Fruit fly (Drosophila melanogaster) whole organism, prepupa: ENCODE data around the gene opm.
A peak's percentile ranks its signal among the peaks of the same experiment; 100 is the strongest.

Source experiments
- CG10631 ChIP-seq: fragments of 200-800 bp; sonication (Bioruptor generic); optimal IDR thresholded peaks from 2 replicates; lab custom pipeline; 2016; ENCODE audit warnings: missing biosample characterization, missing genetic modification characterization
- CG10669 ChIP-seq: fragments of 200-800 bp; sonication (Bioruptor generic); optimal IDR thresholded peaks from 3 replicates; lab custom pipeline; 2018; ENCODE audit warnings: missing biosample characterization, mild to moderate bottlenecking, missing genetic modification characterization, moderate library complexity
- CG11294 ChIP-seq: fragments of 200-800 bp; sonication (Bioruptor generic); IDR thresholded peaks from 2 replicates; pipeline ENCODE4 v1.3.6; 2022; ENCODE audit warnings: missing biosample characterization, missing genetic modification characterization
- CG11762 ChIP-seq: fragments of 200-800 bp; sonication (Bioruptor generic); optimal IDR thresholded peaks from 3 replicates; lab custom pipeline; 2016; ENCODE audit warnings: missing biosample characterization, missing genetic modification characterization; ENCODE audit not compliant: insufficient read depth
- CG1621 ChIP-seq: fragments of 200-800 bp; sonication (Bioruptor generic); optimal IDR thresholded peaks from 3 replicates; lab custom pipeline; 2018; ENCODE audit warnings: missing biosample characterization, mild to moderate bottlenecking, missing genetic modification characterization
- CG3032 ChIP-seq: fragments of 200-800 bp; optimal IDR thresholded peaks from 2 replicates; lab custom pipeline; 2019; ENCODE audit warnings: missing biosample characterization, mild to moderate bottlenecking, missing genetic modification characterization, moderate library complexity
- CG31627 ChIP-seq: fragments of 200-800 bp; sonication (Bioruptor generic); optimal IDR thresholded peaks from 3 replicates; lab custom pipeline; 2016; ENCODE audit warnings: missing biosample characterization, missing genetic modification characterization
- CG32006 ChIP-seq: fragments of 200-800 bp; sonication (Bioruptor generic); optimal IDR thresholded peaks from 3 replicates; lab custom pipeline; 2017; ENCODE audit warnings: missing biosample characterization, mild to moderate bottlenecking, missing genetic modification characterization
- CG34406 ChIP-seq: fragments of 200-800 bp; sonication (Bioruptor generic); optimal IDR thresholded peaks from 3 replicates; lab custom pipeline; 2016; ENCODE audit warnings: missing biosample characterization, missing genetic modification characterization
- CG4318 ChIP-seq: fragments of 200-800 bp; sonication (Bioruptor generic); optimal IDR thresholded peaks from 3 replicates; lab custom pipeline; 2017; ENCODE audit warnings: missing biosample characterization, mild to moderate bottlenecking, missing genetic modification characterization
- CG6276 ChIP-seq: fragments of 200-800 bp; sonication (Bioruptor generic); optimal IDR thresholded peaks from 2 replicates; lab custom pipeline; 2017; ENCODE audit warnings: missing biosample characterization, mild to moderate bottlenecking, missing genetic modification characterization
- CG6792 ChIP-seq: fragments of 200-800 bp; sonication (Bioruptor generic); optimal IDR thresholded peaks from 3 replicates; lab custom pipeline; 2016; ENCODE audit warnings: missing biosample characterization, missing genetic modification characterization
- CG6808 ChIP-seq: fragments of 200-800 bp; sonication (Bioruptor generic); optimal IDR thresholded peaks from 3 replicates; lab custom pipeline; 2017; ENCODE audit warnings: missing biosample characterization, missing genetic modification characterization, mild to moderate bottlenecking, moderate library complexity, missing genetic modification reagents
- CG6854 ChIP-seq: fragments of 200-800 bp; sonication (Bioruptor generic); optimal IDR thresholded peaks from 2 replicates; lab custom pipeline; 2017; ENCODE audit warnings: missing biosample characterization, mild to moderate bottlenecking, missing genetic modification characterization
- CG7368 ChIP-seq: fragments of 200-800 bp; sonication (Bioruptor generic); optimal IDR thresholded peaks from 3 replicates; lab custom pipeline; 2016; ENCODE audit warnings: missing biosample characterization, missing genetic modification characterization
- CG8119 ChIP-seq: fragments of 200-800 bp; sonication (Bioruptor generic); IDR thresholded peaks from 3 replicates; pipeline ENCODE4 v1.3.6; 2022; ENCODE audit warnings: missing biosample characterization, missing genetic modification characterization
- CG8319 ChIP-seq: fragments of 200-800 bp; sonication (Bioruptor generic); optimal IDR thresholded peaks from 3 replicates; lab custom pipeline; 2016; ENCODE audit warnings: missing biosample characterization, missing genetic modification characterization
- CG8632 ChIP-seq: fragments of 200-800 bp; sonication (Bioruptor generic); optimal IDR thresholded peaks from 3 replicates; lab custom pipeline; 2016; ENCODE audit warnings: missing biosample characterization, missing genetic modification characterization
- CG9139 ChIP-seq: fragments of 200-800 bp; sonication (Bioruptor generic); optimal IDR thresholded peaks from 3 replicates; lab custom pipeline; 2017; ENCODE audit warnings: missing biosample characterization, mild to moderate bottlenecking, missing genetic modification characterization
- Eip75B ChIP-seq: fragments of 200-800 bp; sonication (Bioruptor generic); optimal IDR thresholded peaks from 3 replicates; lab custom pipeline; 2016; ENCODE audit warnings: missing biosample characterization, missing genetic modification characterization
- Eip78C ChIP-seq: fragments of 200-800 bp; sonication (Bioruptor generic); peaks from one replicate; lab custom pipeline; 2016; ENCODE audit warnings: missing biosample characterization, missing genetic modification characterization
- Eip93F ChIP-seq: fragments of 200-800 bp; sonication (Bioruptor generic); optimal IDR thresholded peaks from 2 replicates; lab custom pipeline; 2016; ENCODE audit warnings: missing biosample characterization, mild to moderate bottlenecking, missing genetic modification characterization
- Ets21C ChIP-seq: fragments of 200-800 bp; sonication (Bioruptor generic); optimal IDR thresholded peaks from 3 replicates; lab custom pipeline; 2016; ENCODE audit warnings: missing biosample characterization, missing genetic modification characterization
- Ets96B ChIP-seq: fragments of 200-800 bp; optimal IDR thresholded peaks from 2 replicates; lab custom pipeline; 2019; ENCODE audit warnings: missing biosample characterization, mild to moderate bottlenecking, missing genetic modification characterization, moderate library complexity
- Gug ChIP-seq: fragments of 200-800 bp; sonication (Bioruptor generic); IDR thresholded peaks from 2 replicates; pipeline ENCODE4 v1.3.6; 2022; ENCODE audit warnings: missing biosample characterization, missing genetic modification characterization
- Hr38 ChIP-seq: sonication (Bioruptor generic); optimal IDR thresholded peaks from 2 replicates; lab custom pipeline; 2016; ENCODE audit warnings: missing biosample characterization, missing genetic modification characterization
- Hr39 ChIP-seq: fragments of 200-800 bp; sonication (Bioruptor generic); optimal IDR thresholded peaks from 2 replicates; lab custom pipeline; 2016; ENCODE audit warnings: missing biosample characterization, missing genetic modification characterization
- Met ChIP-seq: fragments of 200-800 bp; sonication (Bioruptor generic); optimal IDR thresholded peaks from 3 replicates; lab custom pipeline; 2016; ENCODE audit warnings: missing biosample characterization, missing genetic modification characterization
- OdsH ChIP-seq: fragments of 200-800 bp; sonication (Bioruptor generic); optimal IDR thresholded peaks from 3 replicates; lab custom pipeline; 2016; ENCODE audit warnings: missing biosample characterization, missing genetic modification characterization
- Sox14 ChIP-seq: fragments of 200-800 bp; sonication (Bioruptor generic); optimal IDR thresholded peaks from 3 replicates; lab custom pipeline; 2016; ENCODE audit warnings: missing biosample characterization, missing genetic modification characterization
- achi ChIP-seq: fragments of 200-800 bp; sonication (Bioruptor generic); optimal IDR thresholded peaks from 3 replicates; lab custom pipeline; 2016; ENCODE audit warnings: missing biosample characterization, missing genetic modification characterization
- cyc ChIP-seq: fragments of 200-800 bp; sonication (Bioruptor generic); optimal IDR thresholded peaks from 3 replicates; lab custom pipeline; 2016; ENCODE audit warnings: missing biosample characterization, missing genetic modification characterization
- dac ChIP-seq: fragments of 200-800 bp; sonication (Bioruptor generic); optimal IDR thresholded peaks from 2 replicates; lab custom pipeline; 2017; ENCODE audit warnings: missing biosample characterization, mild to moderate bottlenecking, missing genetic modification characterization
- dsx ChIP-seq: fragments of 200-800 bp; optimal IDR thresholded peaks from 3 replicates; lab custom pipeline; 2019; ENCODE audit warnings: missing biosample characterization, mild to moderate bottlenecking, missing genetic modification characterization, moderate library complexity; ENCODE audit not compliant: poor library complexity, severe bottlenecking
- esn ChIP-seq: fragments of 200-800 bp; sonication (Bioruptor generic); optimal IDR thresholded peaks from 2 replicates; lab custom pipeline; 2016; ENCODE audit warnings: missing biosample characterization, mild to moderate bottlenecking, missing genetic modification characterization, moderate library complexity
- fd59A ChIP-seq: fragments of 200-800 bp; sonication (Bioruptor generic); optimal IDR thresholded peaks from 2 replicates; lab custom pipeline; 2017; ENCODE audit warnings: missing biosample characterization, mild to moderate bottlenecking, missing genetic modification characterization, missing genetic modification reagents
- fd85E ChIP-seq: fragments of 200-800 bp; sonication (Bioruptor generic); optimal IDR thresholded peaks from 3 replicates; lab custom pipeline; 2016; ENCODE audit warnings: missing biosample characterization, missing genetic modification characterization
- fkh ChIP-seq: fragments of 200-800 bp; sonication (Bioruptor generic); optimal IDR thresholded peaks from 3 replicates; lab custom pipeline; 2017; ENCODE audit warnings: missing biosample characterization, mild to moderate bottlenecking, missing genetic modification characterization, moderate library complexity
- lz ChIP-seq: fragments of 200-800 bp; sonication (Bioruptor generic); optimal IDR thresholded peaks from 3 replicates; lab custom pipeline; 2016; ENCODE audit warnings: missing biosample characterization, missing genetic modification characterization
- net ChIP-seq: fragments of 200-800 bp; sonication (Bioruptor generic); optimal IDR thresholded peaks from 3 replicates; lab custom pipeline; 2016; ENCODE audit warnings: missing biosample characterization, missing genetic modification characterization
- pdm3 ChIP-seq: fragments of 200-800 bp; sonication (Bioruptor generic); optimal IDR thresholded peaks from 3 replicates; lab custom pipeline; 2016; ENCODE audit warnings: missing biosample characterization, missing genetic modification characterization
- spab ChIP-seq: fragments of 200-800 bp; sonication (Bioruptor generic); optimal IDR thresholded peaks from 2 replicates; lab custom pipeline; 2017; ENCODE audit warnings: missing biosample characterization, mild to moderate bottlenecking, missing genetic modification characterization, missing genetic modification reagents
- ss ChIP-seq, 2 experiments: fragments of 200-800 bp; sonication (Bioruptor generic); optimal IDR thresholded peaks; 2 replicates in 1 of 2; 3 replicates in 1 of 2; lab custom pipeline; 2017 to 2018; ENCODE audit warnings: mild to moderate bottlenecking in 2 of 2, missing biosample characterization in 2 of 2, missing genetic modification characterization in 2 of 2, moderate library complexity in 1 of 2
- svp ChIP-seq: fragments of 200-800 bp; sonication (Bioruptor generic); peaks from one replicate; lab custom pipeline; 2016; ENCODE audit warnings: missing biosample characterization, missing genetic modification characterization
- topi ChIP-seq: fragments of 200-800 bp; sonication (Bioruptor generic); optimal IDR thresholded peaks from 3 replicates; lab custom pipeline; 2016; ENCODE audit warnings: missing biosample characterization, missing genetic modification characterization
- vri ChIP-seq: fragments of 200-800 bp; sonication (Bioruptor generic); optimal IDR thresholded peaks from 3 replicates; lab custom pipeline; 2016; ENCODE audit warnings: missing biosample characterization, mild to moderate bottlenecking, missing genetic modification characterization

The opm gene

dm6 chrX:15069417-15069896 is 3.2 kb upstream of the opm start (continued):
- TF ChIP-seq Gug (GFP tag; lab: Robert Waterston, UW), result peak; percentile 74
- TF ChIP-seq Hr39, result peak; percentile 34
- TF ChIP-seq dsx (GFP tag; lab: Kevin White, UChicago), result peak; percentile 81
- TF ChIP-seq CG31627 (GFP tag; lab: Kevin White, UChicago), result no peak
- TF ChIP-seq svp (GFP tag; lab: Kevin White, UChicago), result peak; percentile 89
- TF ChIP-seq lz (GFP tag; lab: Kevin White, UChicago), result peak; percentile 28
- TF ChIP-seq pdm3, result peak; percentile 86
- TF ChIP-seq topi (GFP tag; lab: Kevin White, UChicago), result peak; percentile 82
- peak; percentile 74 for TF ChIP-seq CG6792 (GFP tag; lab: Kevin White, UChicago)
- peak; percentile 83 for TF ChIP-seq achi (GFP tag; lab: Kevin White, UChicago)
- TF ChIP-seq CG8119 (GFP tag; lab: Robert Waterston, UW), result peak; percentile 91
- peak; percentile 94 for TF ChIP-seq Ets96B (tag; lab: Kevin White, UChicago)
- no peak for TF ChIP-seq Hr38 (GFP tag; lab: Kevin White, UChicago)
- no peak for TF ChIP-seq fkh (GFP tag; lab: Kevin White, UChicago)
- TF ChIP-seq vri (GFP tag; lab: Kevin White, UChicago), result peak; percentile 57
- TF ChIP-seq CG10669, result peak; percentile 98
- peak; percentile 81 for TF ChIP-seq fd85E
- TF ChIP-seq CG34406, result peak; percentile 76
- peak; percentile 57 for TF ChIP-seq esn (GFP tag; lab: Kevin White, UChicago)

- TF ChIP-seq Eip78C (GFP tag; lab: Kevin White, UChicago) (peak; percentile 0), fkh (GFP tag; lab: Kevin White, UChicago) (no peak), svp (GFP tag; lab: Kevin White, UChicago) (peak; percentile 96), CG10631 (GFP tag; lab: Kevin White, UChicago) (no peak), ss (GFP tag; optimal IDR thresholded peaks at IDR 0.05; lab: Kevin White, UChicago) (peak; percentile 21 to 50)
- TF ChIP-seq, all 60 proteins: peak for 3
Measured at dm6 chrX:15068537-15068936, 2.3 kb upstream of the opm start.

dm6 chrX:15063404-15064062 is 2.7 kb downstream of the opm start, which contains the start of the genes hiw and ND-B18:
hiw (minus strand) TSS chrX:15063429.
ND-B18 (plus strand) TSS chrX:15063733.
- no peak for TF ChIP-seq CG32006 (GFP tag; lab: Kevin White, UChicago)
- TF ChIP-seq CG8319 (GFP tag; lab: Kevin White, UChicago), result no peak
- no peak for TF ChIP-seq CG8632 (GFP tag; lab: Kevin White, UChicago)
- TF ChIP-seq CG9139 (GFP tag; lab: Kevin White, UChicago), result no peak
- TF ChIP-seq CG6276 (GFP tag; lab: Kevin White, UChicago), result no peak
- TF ChIP-seq OdsH (GFP tag; lab: Kevin White, UChicago), result peak; percentile 6
- TF ChIP-seq pdm3, result no peak
- TF ChIP-seq CG6854, result no peak
- TF ChIP-seq CG6808 (GFP tag; lab: Kevin White, UChicago), result no peak
- no peak for TF ChIP-seq net
- no peak for TF ChIP-seq cyc (GFP tag; lab: Kevin White, UChicago)
- TF ChIP-seq achi (GFP tag; lab: Kevin White, UChicago), result peak; percentile 100
- TF ChIP-seq CG11294 (GFP tag; lab: Robert Waterston, UW), result no peak
- no peak for TF ChIP-seq CG34406
- peak; percentile 77 for TF ChIP-seq dsx (GFP tag; lab: Kevin White, UChicago)
- TF ChIP-seq Eip93F (GFP tag; lab: Kevin White, UChicago), result no peak
- TF ChIP-seq Met (GFP tag; lab: Kevin White, UChicago), result no peak
- TF ChIP-seq lz (GFP tag; lab: Kevin White, UChicago), result peak; percentile 24
- TF ChIP-seq Sox14 (GFP tag; lab: Kevin White, UChicago), result peak; percentile 45
- TF ChIP-seq CG8119 (GFP tag; lab: Robert Waterston, UW), result no peak
- no peak for TF ChIP-seq CG1621 (tag; lab: Kevin White, UChicago)
- TF ChIP-seq Ets21C (GFP tag; lab: Kevin White, UChicago), result no peak
- no peak for TF ChIP-seq Eip75B (GFP tag; lab: Kevin White, UChicago)
- no peak for TF ChIP-seq CG7368
- TF ChIP-seq CG3032 (tag; lab: Kevin White, UChicago), result no peak
- peak; percentile 73 for TF ChIP-seq Eip78C (GFP tag; lab: Kevin White, UChicago)
- no peak for TF ChIP-seq spab (GFP tag; lab: Kevin White, UChicago)
- no peak for TF ChIP-seq CG4318 (GFP tag; lab: Kevin White, UChicago)
- TF ChIP-seq CG11762, result no peak
- TF ChIP-seq Ets96B (tag; lab: Kevin White, UChicago), result no peak
- no peak for TF ChIP-seq fd59A (GFP tag; lab: Kevin White, UChicago)
- no peak for TF ChIP-seq dac (GFP tag; lab: Kevin White, UChicago)
- no peak for TF ChIP-seq CG10669
